Worm (Caenorhabditis elegans): ENCODE measurements around the gene T13C5.2.

T13C5.2 gene

DNA sequence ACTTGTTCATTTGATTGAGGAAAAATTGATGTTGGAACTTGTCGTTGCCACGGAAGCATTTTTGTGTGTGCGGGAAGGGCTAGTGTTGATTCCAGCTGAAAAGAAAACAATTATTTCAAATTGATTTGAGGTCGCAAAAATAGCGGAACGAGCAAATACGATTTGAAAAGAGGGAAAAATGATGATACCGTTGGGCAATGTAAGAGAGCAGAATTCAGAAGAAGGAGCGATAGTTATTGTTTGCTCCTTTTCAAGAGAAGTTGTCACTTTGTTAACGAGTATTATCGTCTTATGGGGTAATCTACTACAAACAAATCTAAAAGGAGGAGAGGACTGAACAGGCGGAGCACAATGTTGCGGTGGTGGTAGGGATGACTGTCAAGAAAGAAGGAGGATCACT is 24.4 kb upstream of the T13C5.2 start, which contains the start of gene odd-2:
odd-2 (minus strand) TSS at position 101 of the 400 bp plus-strand sequence.
- TF ChIP-seq sma-9 (GFP tag; optimal IDR thresholded peaks at IDR 0.05), result no peak
- TF ChIP-seq sma-9 (tag; optimal IDR thresholded peaks at IDR 0.05), result no peak
- no peak for TF ChIP-seq nhr-6 (tag; optimal IDR thresholded peaks at IDR 0.05)
- TF ChIP-seq ztf-11 (tag; optimal IDR thresholded peaks at IDR 0.05), result no peak
- TF ChIP-seq nhr-25 (tag; optimal IDR thresholded peaks at IDR 0.05), result no peak
- TF ChIP-seq gmeb-1 (tag; optimal IDR thresholded peaks at IDR 0.05), result no peak
- TF ChIP-seq ztf-4 (tag; optimal IDR thresholded peaks at IDR 0.05), result no peak
- no peak for TF ChIP-seq ztf-1 (GFP tag; conservative IDR thresholded peaks at IDR 0.05)
- no peak for TF ChIP-seq mbf-1 (tag; optimal IDR thresholded peaks at IDR 0.05)
- TF ChIP-seq nhr-11 (tag; optimal IDR thresholded peaks at IDR 0.05), result no peak
- no peak for TF ChIP-seq nhr-12 (tag; optimal IDR thresholded peaks at IDR 0.05)
- no peak for TF ChIP-seq ama-1 (optimal IDR thresholded peaks at IDR 0.05)
- TF ChIP-seq egl-27 (tag; optimal IDR thresholded peaks at IDR 0.05), result no peak
- no peak for TF ChIP-seq F13H6.1 (tag; optimal IDR thresholded peaks at IDR 0.05)
- no peak for TF ChIP-seq ceh-16 (tag; optimal IDR thresholded peaks at IDR 0.05)
- TF ChIP-seq sma-3 (GFP tag; optimal IDR thresholded peaks at IDR 0.05), result no peak
- no peak for TF ChIP-seq C34F6.9 (tag; optimal IDR thresholded peaks at IDR 0.05)
- TF ChIP-seq nhr-21 (tag; optimal IDR thresholded peaks at IDR 0.05), result no peak
- TF ChIP-seq unc-39 (tag; optimal IDR thresholded peaks at IDR 0.05), result no peak
- TF ChIP-seq ZK546.5 (tag; optimal IDR thresholded peaks at IDR 0.05), result no peak
- TF ChIP-seq lsy-2 (tag; optimal IDR thresholded peaks at IDR 0.05), result no peak

- TF ChIP-seq lin-13 (GFP tag; optimal IDR thresholded peaks at IDR 0.05) (no peak), lin-39 (tag; optimal IDR thresholded peaks at IDR 0.05) (no peak)
Observed at ce11 chrX:6162037-6162436, 22.8 kb upstream of the T13C5.2 start.

DNA sequence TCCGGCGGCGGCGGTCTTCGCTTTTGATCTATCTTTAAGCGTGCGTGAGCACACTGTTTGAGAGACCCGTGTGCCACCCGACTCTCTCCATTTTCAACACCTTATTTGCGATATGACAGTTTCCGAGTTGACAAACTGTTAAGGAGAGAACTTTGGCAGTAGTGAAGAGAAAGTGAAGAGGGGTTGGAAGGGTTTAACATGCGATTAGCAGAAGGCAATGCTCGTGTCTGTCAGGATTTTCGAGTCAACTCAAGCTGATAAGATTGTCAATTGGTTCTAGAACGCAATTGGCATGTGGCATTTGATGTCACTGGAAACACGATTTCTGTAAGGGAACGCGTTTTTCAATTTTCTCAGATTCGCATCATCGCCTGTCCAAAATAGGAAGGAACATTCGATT is 17.4 kb upstream of the T13C5.2 start:
- TF ChIP-seq nhr-10 (tag; optimal IDR thresholded peaks at IDR 0.05) (no peak), ztf-11 (tag; optimal IDR thresholded peaks at IDR 0.05) (no peak)

DNA sequence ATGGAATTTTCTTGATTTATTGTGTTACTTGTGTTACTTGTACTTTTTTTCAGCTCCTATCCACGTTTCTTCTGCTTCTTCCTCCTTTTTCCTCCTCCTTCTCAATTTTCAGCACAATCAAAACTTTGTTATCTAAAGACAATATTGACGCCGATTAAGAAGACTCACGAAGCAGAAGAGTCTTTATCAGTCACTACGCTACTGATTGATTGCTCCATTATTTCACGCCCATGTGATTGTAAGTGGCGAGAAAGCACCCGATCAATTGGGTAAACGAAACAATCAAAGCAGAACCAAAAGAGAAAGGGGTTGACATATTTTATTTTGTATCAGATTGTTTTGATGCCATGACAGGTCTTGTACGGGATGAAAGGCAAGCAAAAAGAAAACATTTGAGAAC is 15.6 kb upstream of the T13C5.2 start, which contains the start of gene T25B2.2:
T25B2.2 (plus strand) TSS at position 392 of the 400 bp plus-strand sequence.
- TF ChIP-seq unc-39 (tag; optimal IDR thresholded peaks at IDR 0.05) (no peak), fos-1 (tag; optimal IDR thresholded peaks at IDR 0.05) (peak; percentile 65)

DNA sequence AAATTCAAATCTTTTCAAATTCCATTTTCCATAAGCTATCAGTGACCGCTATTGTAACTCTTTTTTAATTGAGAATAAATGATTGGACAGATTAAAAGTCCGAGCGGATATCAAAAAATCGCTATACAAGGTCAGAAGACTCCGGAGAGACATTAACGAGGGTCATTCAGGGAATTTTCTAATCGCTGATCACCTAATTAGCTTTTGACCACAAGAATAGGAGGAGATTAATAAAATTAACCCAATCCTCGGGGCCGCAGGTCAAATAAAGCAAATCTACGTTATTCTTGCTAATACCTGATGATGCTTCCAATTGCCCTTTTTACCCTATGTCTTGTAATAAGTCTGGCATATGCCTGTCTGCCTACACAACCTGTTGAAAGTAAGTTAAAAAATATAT is 11.2 kb upstream of the T13C5.2 start, which contains the start of gene T25B2.1:
T25B2.1 (plus strand) TSS at position 301 of the 400 bp plus-strand sequence.
- TF ChIP-seq sem-4 (tag; optimal IDR thresholded peaks at IDR 0.05) (no peak), unc-62 (GFP tag; optimal IDR thresholded peaks at IDR 0.05) (no peak), nhr-23 (tag; optimal IDR thresholded peaks at IDR 0.05) (no peak), aly-2 (tag; optimal IDR thresholded peaks at IDR 0.05) (no peak), nhr-10 (tag; optimal IDR thresholded peaks at IDR 0.05) (no peak), lin-13 (GFP tag; optimal IDR thresholded peaks at IDR 0.05) (no peak), alr-1 (tag; optimal IDR thresholded peaks at IDR 0.05) (no peak), nhr-77 (tag; optimal IDR thresholded peaks at IDR 0.05) (no peak), ztf-11 (tag; optimal IDR thresholded peaks at IDR 0.05) (no peak), dmd-4 (tag; optimal IDR thresholded peaks at IDR 0.05) (no peak), egl-27 (tag; optimal IDR thresholded peaks at IDR 0.05) (no peak), nhr-129 (tag; optimal IDR thresholded peaks at IDR 0.05) (no peak), C34F6.9 (tag; optimal IDR thresholded peaks at IDR 0.05) (no peak), zag-1 (tag; optimal IDR thresholded peaks at IDR 0.05) (no peak), ama-1 (optimal IDR thresholded peaks at IDR 0.05) (no peak), nhr-21 (tag; optimal IDR thresholded peaks at IDR 0.05) (no peak)

- TF ChIP-seq mab-5 (tag; optimal IDR thresholded peaks at IDR 0.05) (no peak), mbf-1 (tag; optimal IDR thresholded peaks at IDR 0.05) (no peak), dmd-4 (tag; optimal IDR thresholded peaks at IDR 0.05) (no peak), lin-13 (GFP tag; optimal IDR thresholded peaks at IDR 0.05) (no peak), unc-55 (GFP tag; optimal IDR thresholded peaks at IDR 0.05) (no peak), nhr-23 (tag; optimal IDR thresholded peaks at IDR 0.05) (no peak), aly-2 (tag; optimal IDR thresholded peaks at IDR 0.05) (no peak), nhr-129 (tag; optimal IDR thresholded peaks at IDR 0.05) (no peak), fos-1 (tag; optimal IDR thresholded peaks at IDR 0.05) (no peak), Y55F3AM.14 (GFP tag; optimal IDR thresholded peaks at IDR 0.05) (no peak), lsy-2 (tag; optimal IDR thresholded peaks at IDR 0.05) (no peak), crh-2 (tag; optimal IDR thresholded peaks at IDR 0.05) (no peak), gmeb-1 (tag; optimal IDR thresholded peaks at IDR 0.05) (no peak)
Observed at ce11 chrX:6175829-6176228, 9.0 kb upstream of the T13C5.2 start, which contains the start of gene T25B2.3. Gene T25B2.3, plus strand, starts transcription at chrX:6176129.
